Worm (Caenorhabditis elegans) whole organism, L4 larva: Measurements from ENCODE around the gene add-1.

ENCODE experiments used
- D1046.2 ChIP-seq: fragments of 200-800 bp; sonication (Bioruptor generic); IDR thresholded peaks from 2 replicates; pipeline ENCODE4 v1.3.6; 2022; ENCODE audit warnings: missing genetic modification characterization, missing compliant biosample characterization
- F10B5.3 ChIP-seq: sonication (generic microtip); optimal IDR thresholded peaks from 2 replicates; lab custom pipeline; 2016; ENCODE audit warnings: mild to moderate bottlenecking, missing genetic modification characterization, missing compliant biosample characterization
- F26F4.8 ChIP-seq: fragments of 200-800 bp; sonication (Bioruptor generic); conservative IDR thresholded peaks from 2 replicates; pipeline ENCODE4 v1.3.6; 2022; ENCODE audit warnings: missing genetic modification characterization, missing compliant biosample characterization
- F44E2.7 ChIP-seq: fragments of 200-800 bp; sonication (Bioruptor generic); IDR thresholded peaks from 2 replicates; pipeline ENCODE4 v2.1.2; 2022; ENCODE audit warnings: missing genetic modification characterization, missing compliant biosample characterization
- F49E8.2 ChIP-seq: sonication (generic microtip); optimal IDR thresholded peaks from 2 replicates; lab custom pipeline; 2016; ENCODE audit warnings: missing compliant biosample characterization, mild to moderate bottlenecking, missing genetic modification characterization, borderline replicate concordance
- Y105C5A.15 ChIP-seq: fragments of 200-800 bp; sonication (Bioruptor generic); IDR thresholded peaks from 2 replicates; pipeline ENCODE4 v1.3.6; 2022; ENCODE audit warnings: missing genetic modification characterization, missing compliant biosample characterization
- Y48G9A.11 ChIP-seq: fragments of 200-800 bp; sonication (Bioruptor generic); IDR thresholded peaks from 2 replicates; pipeline ENCODE4 v1.3.6; 2022; ENCODE audit warnings: missing genetic modification reagents, missing genetic modification characterization, missing compliant biosample characterization
- Y5F2A.4 ChIP-seq: fragments of 200-800 bp; sonication (Bioruptor generic); optimal IDR thresholded peaks from 2 replicates; lab custom pipeline; 2018; ENCODE audit warnings: mild to moderate bottlenecking, missing genetic modification characterization, missing compliant biosample characterization
- Y75B8A.6 ChIP-seq: fragments of 200-800 bp; sonication (Bioruptor generic); IDR thresholded peaks from 2 replicates; pipeline ENCODE4 v1.3.6; 2022; ENCODE audit warnings: missing genetic modification reagents, missing genetic modification characterization, missing compliant biosample characterization
- arid-1 ChIP-seq: fragments of 200-800 bp; sonication (Bioruptor generic); conservative IDR thresholded peaks from 2 replicates; pipeline ENCODE4 v1.3.6; 2022; ENCODE audit warnings: missing genetic modification reagents, missing genetic modification characterization, missing compliant biosample characterization
- attf-4 ChIP-seq: sonication (generic microtip); optimal IDR thresholded peaks from 3 replicates; lab custom pipeline; 2017; ENCODE audit warnings: missing biosample characterization, missing genetic modification characterization
- ceh-20 ChIP-seq: fragments of 200-800 bp; sonication (Bioruptor generic); IDR thresholded peaks from 2 replicates; pipeline ENCODE4 v1.3.6; 2022; ENCODE audit warnings: missing genetic modification reagents, missing genetic modification characterization, missing compliant biosample characterization
- ceh-62 ChIP-seq: sonication (generic microtip); optimal IDR thresholded peaks from 2 replicates; lab custom pipeline; 2017; ENCODE audit warnings: missing biosample characterization, missing genetic modification characterization
- daf-12 ChIP-seq: fragments of 150-350 bp; optimal IDR thresholded peaks from 2 replicates; lab custom pipeline; 2014; ENCODE audit warnings: missing biosample characterization, missing genetic modification reagents, missing genetic modification characterization
- daf-8 ChIP-seq: fragments of 200-800 bp; sonication (Bioruptor generic); IDR thresholded peaks from 2 replicates; pipeline ENCODE4 v1.3.6; 2022; ENCODE audit warnings: missing genetic modification characterization, missing compliant biosample characterization
- dmd-6 ChIP-seq: fragments of 200-800 bp; sonication (Bioruptor generic); IDR thresholded peaks from 2 replicates; pipeline ENCODE4 v1.3.6; 2022; ENCODE audit warnings: missing genetic modification reagents, missing genetic modification characterization, missing compliant biosample characterization
- dpl-1 ChIP-seq: fragments of 150-350 bp; optimal IDR thresholded peaks from 2 replicates; lab custom pipeline; 2014; ENCODE audit warnings: missing biosample characterization, missing genetic modification reagents, missing genetic modification characterization
- duxl-1 ChIP-seq: sonication (generic microtip); optimal IDR thresholded peaks from 2 replicates; lab custom pipeline; 2016; ENCODE audit warnings: mild to moderate bottlenecking, missing genetic modification characterization, moderate library complexity, missing compliant biosample characterization; ENCODE audit not compliant: poor library complexity
- hif-1 ChIP-seq, 2 experiments: sonication (generic microtip); optimal IDR thresholded peaks; 2 replicates each; lab custom pipeline; 2016 to 2017; ENCODE audit warnings: missing compliant biosample characterization in 2 of 2, missing genetic modification characterization in 2 of 2, missing genetic modification reagents in 2 of 2, missing genotype in 2 of 2, mild to moderate bottlenecking in 1 of 2
- hlh-11 ChIP-seq: fragments of 200-800 bp; sonication (Bioruptor generic); optimal IDR thresholded peaks from 2 replicates; lab custom pipeline; 2018; ENCODE audit warnings: mild to moderate bottlenecking, missing genetic modification characterization, missing compliant biosample characterization
- hlh-30 ChIP-seq: sonication (generic microtip); optimal IDR thresholded peaks from 2 replicates; lab custom pipeline; 2017; ENCODE audit warnings: antibody characterized with exemption, mild to moderate bottlenecking, missing genetic modification characterization, missing compliant biosample characterization; ENCODE audit not compliant: insufficient read depth
- hmg-1.1 ChIP-seq: fragments of 200-800 bp; sonication (Bioruptor generic); IDR thresholded peaks from 2 replicates; pipeline ENCODE4 v1.3.6; 2022; ENCODE audit warnings: missing genetic modification reagents, missing genetic modification characterization, missing compliant biosample characterization
- jun-1 ChIP-seq: fragments of 150-350 bp; optimal IDR thresholded peaks from 2 replicates; lab custom pipeline; 2014; ENCODE audit warnings: missing biosample characterization, missing genetic modification reagents, missing genetic modification characterization
- lin-1 ChIP-seq: fragments of 200-800 bp; sonication (Bioruptor generic); IDR thresholded peaks from 2 replicates; pipeline ENCODE4 v1.3.6; 2022; ENCODE audit warnings: missing genetic modification reagents, missing genetic modification characterization, missing compliant biosample characterization
- lin-13 ChIP-seq: fragments of 150-350 bp; optimal IDR thresholded peaks from 2 replicates; lab custom pipeline; 2014; ENCODE audit warnings: missing biosample characterization, missing genetic modification reagents, missing genetic modification characterization
- lin-29 ChIP-seq: fragments of 200-800 bp; sonication (Bioruptor generic); IDR thresholded peaks from 2 replicates; pipeline ENCODE4 v1.3.6; 2022; ENCODE audit warnings: missing genetic modification reagents, missing genetic modification characterization, missing compliant biosample characterization
- lin-38 ChIP-seq: fragments of 200-800 bp; sonication (Bioruptor generic); IDR thresholded peaks from 2 replicates; pipeline ENCODE4 v1.3.6; 2022; ENCODE audit warnings: missing genetic modification reagents, missing genetic modification characterization, missing compliant biosample characterization
- lsy-2 ChIP-seq, 2 experiments: fragments of 150-350 bp in 1 of 2; sonication (generic microtip) in 1 of 2; optimal IDR thresholded peaks; 2 replicates each; lab custom pipeline; 2014 to 2017; ENCODE audit warnings: missing biosample characterization in 2 of 2, missing genetic modification characterization in 2 of 2
- madf-5 ChIP-seq, 2 experiments: fragments of 200-800 bp; sonication (Bioruptor generic); IDR thresholded peaks; 2 replicates each; pipeline ENCODE4 v1.3.6; 2022; ENCODE audit warnings: missing compliant biosample characterization in 2 of 2, missing genetic modification characterization in 2 of 2
- mdl-1 ChIP-seq, 2 experiments: fragments of 150-350 bp in 1 of 2; sonication (generic microtip) in 1 of 2; optimal IDR thresholded peaks; 2 replicates each; lab custom pipeline; 2014 to 2017; ENCODE audit warnings: missing biosample characterization in 2 of 2, missing genetic modification characterization in 2 of 2
- mes-2 ChIP-seq: sonication (generic microtip); optimal IDR thresholded peaks from 2 replicates; lab custom pipeline; 2016; ENCODE audit warnings: missing genotype, mild to moderate bottlenecking, missing genetic modification characterization, missing compliant biosample characterization; ENCODE audit not compliant: poor library complexity, severe bottlenecking
- mxl-3 ChIP-seq: fragments of 200-800 bp; sonication (Bioruptor generic); optimal IDR thresholded peaks from 2 replicates; lab custom pipeline; 2018; ENCODE audit warnings: mild to moderate bottlenecking, missing genetic modification characterization, missing compliant biosample characterization
- nhr-25 ChIP-seq: sonication (generic microtip); optimal IDR thresholded peaks from 2 replicates; lab custom pipeline; 2017; ENCODE audit warnings: missing genetic modification characterization, mild to moderate bottlenecking, missing compliant biosample characterization, antibody characterized with exemption, moderate library complexity, borderline replicate concordance; ENCODE audit not compliant: insufficient read depth
- nhr-41 ChIP-seq: fragments of 200-800 bp; sonication (Bioruptor generic); IDR thresholded peaks from 2 replicates; pipeline ENCODE4 v1.3.6; 2022; ENCODE audit warnings: missing genetic modification reagents, missing genetic modification characterization, missing compliant biosample characterization
- nhr-48 ChIP-seq: sonication (generic microtip); optimal IDR thresholded peaks from 2 replicates; lab custom pipeline; 2016; ENCODE audit warnings: mild to moderate bottlenecking, missing genetic modification characterization, missing compliant biosample characterization
- nhr-6 ChIP-seq: fragments of 150-350 bp; optimal IDR thresholded peaks from 2 replicates; lab custom pipeline; 2014; ENCODE audit warnings: missing biosample characterization, missing genetic modification characterization
- nhr-76 ChIP-seq: fragments of 150-350 bp; optimal IDR thresholded peaks from 2 replicates; lab custom pipeline; 2014; ENCODE audit warnings: missing biosample characterization, missing genetic modification characterization
- nhr-77 ChIP-seq: fragments of 150-350 bp; optimal IDR thresholded peaks from 2 replicates; lab custom pipeline; 2014; ENCODE audit warnings: missing biosample characterization, missing genetic modification characterization
- pqm-1 ChIP-seq: sonication (generic microtip); optimal IDR thresholded peaks from 2 replicates; lab custom pipeline; 2017; ENCODE audit warnings: missing biosample characterization, missing genetic modification characterization
- rbr-2 ChIP-seq: sonication (generic microtip); optimal IDR thresholded peaks from 2 replicates; lab custom pipeline; 2016; ENCODE audit warnings: missing genotype, missing genetic modification characterization, missing compliant biosample characterization
- sdz-12 ChIP-seq: fragments of 200-800 bp; sonication (Bioruptor generic); optimal IDR thresholded peaks from 2 replicates; lab custom pipeline; 2018; ENCODE audit warnings: mild to moderate bottlenecking, missing genetic modification characterization, missing compliant biosample characterization
- skn-1 ChIP-seq: fragments of 150-350 bp; optimal IDR thresholded peaks from 2 replicates; lab custom pipeline; 2014; ENCODE audit warnings: missing biosample characterization, missing genetic modification characterization
- snpc-4 ChIP-seq: fragments of 150-350 bp; optimal IDR thresholded peaks from 2 replicates; lab custom pipeline; 2014; ENCODE audit warnings: missing biosample characterization, missing genetic modification characterization
- spr-1 ChIP-seq: sonication (generic microtip); optimal IDR thresholded peaks from 2 replicates; lab custom pipeline; 2016; ENCODE audit warnings: mild to moderate bottlenecking, missing genetic modification characterization, missing compliant biosample characterization
- spr-3 ChIP-seq: fragments of 200-800 bp; sonication (Bioruptor generic); optimal IDR thresholded peaks from 2 replicates; lab custom pipeline; 2018; ENCODE audit warnings: mild to moderate bottlenecking, missing genetic modification characterization, missing compliant biosample characterization
- tag-97 ChIP-seq: fragments of 200-800 bp; sonication (Bioruptor generic); IDR thresholded peaks from 2 replicates; pipeline ENCODE4 v1.3.6; 2022; ENCODE audit warnings: missing genetic modification characterization, missing compliant biosample characterization
- unc-39 ChIP-seq: sonication (generic microtip); optimal IDR thresholded peaks from 2 replicates; lab custom pipeline; 2017; ENCODE audit warnings: missing biosample characterization, missing genetic modification characterization
- zag-1 ChIP-seq: fragments of 150-350 bp; optimal IDR thresholded peaks from 2 replicates; lab custom pipeline; 2014; ENCODE audit warnings: missing biosample characterization, missing genetic modification characterization
- zfp-2 ChIP-seq: sonication (generic microtip); optimal IDR thresholded peaks from 2 replicates; lab custom pipeline; 2016; ENCODE audit warnings: mild to moderate bottlenecking, missing genetic modification characterization, missing compliant biosample characterization
- zip-11 ChIP-seq: fragments of 200-800 bp; sonication (Bioruptor generic); IDR thresholded peaks from 2 replicates; pipeline ENCODE4 v1.3.6; 2022; ENCODE audit warnings: missing genetic modification characterization, missing compliant biosample characterization
- zip-2 ChIP-seq: fragments of 150-350 bp; optimal IDR thresholded peaks from 2 replicates; lab custom pipeline; 2014; ENCODE audit warnings: missing biosample characterization, missing genetic modification characterization
- ztf-11 ChIP-seq: fragments of 150-350 bp; optimal IDR thresholded peaks from 2 replicates; lab custom pipeline; 2014; ENCODE audit warnings: missing biosample characterization, missing genetic modification characterization
- ztf-7 ChIP-seq: fragments of 150-350 bp; optimal IDR thresholded peaks from 2 replicates; lab custom pipeline; 2014; ENCODE audit warnings: missing biosample characterization, missing genetic modification characterization

add-1 gene

DNA sequence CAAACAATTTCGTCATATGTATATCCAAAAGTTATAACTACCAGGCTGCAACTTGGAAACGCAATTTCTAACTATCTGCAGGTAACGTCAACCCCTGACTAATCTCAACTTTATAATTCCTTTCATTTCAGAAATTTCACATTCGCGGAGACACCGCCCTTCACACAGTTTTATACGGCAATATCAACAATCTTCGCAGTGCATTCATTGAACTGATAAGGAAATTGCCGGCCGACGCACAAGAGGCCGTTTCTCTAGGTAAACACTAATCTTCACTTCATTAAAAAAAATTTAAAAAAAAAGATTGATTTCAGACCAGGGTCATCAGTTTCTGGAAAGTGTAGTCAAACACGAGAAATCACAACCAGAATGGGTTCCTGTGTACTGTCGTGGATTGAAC, 41.0 kb downstream of the add-1 start:
- no peak for TF ChIP-seq arid-1 (GFP tag; lab: Robert Waterston, UW)
- TF ChIP-seq zip-2, result no peak
- no peak for TF ChIP-seq lin-1 (GFP tag; lab: Robert Waterston, UW)
- TF ChIP-seq nhr-76 (tag; lab: Kevin White, UChicago), result no peak
- TF ChIP-seq nhr-6 (tag; lab: Kevin White, UChicago), result no peak
- no peak for TF ChIP-seq madf-5 (GFP tag; IDR thresholded peaks at IDR 0.05; lab: Robert Waterston, UW)
- TF ChIP-seq Y48G9A.11 (GFP tag; lab: Robert Waterston, UW), result no peak
- TF ChIP-seq ceh-20 (GFP tag; lab: Robert Waterston, UW), result no peak
- TF ChIP-seq D1046.2 (GFP tag; lab: Robert Waterston, UW), result no peak
- TF ChIP-seq nhr-41 (GFP tag; lab: Robert Waterston, UW), result no peak
- TF ChIP-seq snpc-4 (tag; lab: Kevin White, UChicago), result no peak
- peak; percentile 31 for TF ChIP-seq nhr-77 (tag; lab: Kevin White, UChicago)
- no peak for TF ChIP-seq daf-12 (tag; lab: Kevin White, UChicago)
- TF ChIP-seq sdz-12, result no peak
- TF ChIP-seq Y105C5A.15, result no peak
- no peak for TF ChIP-seq jun-1
- peak; percentile 98 for TF ChIP-seq pqm-1
- TF ChIP-seq skn-1, result no peak
- TF ChIP-seq nhr-48 (tag; lab: Kevin White, UChicago), result no peak
- no peak for TF ChIP-seq Y75B8A.6 (GFP tag; lab: Robert Waterston, UW)
- no peak for TF ChIP-seq mdl-1 (tag; optimal IDR thresholded peaks at IDR 0.05; lab: Kevin White, UChicago)
- TF ChIP-seq hlh-11 (tag; lab: Kevin White, UChicago), result peak; percentile 67
- no peak for TF ChIP-seq hif-1 (tag; optimal IDR thresholded peaks at IDR 0.05; lab: Kevin White, UChicago)
- no peak for TF ChIP-seq lsy-2 (tag; optimal IDR thresholded peaks at IDR 0.05; lab: Kevin White, UChicago)
- peak; percentile 26 for TF ChIP-seq hlh-30 (tag; lab: Kevin White, UChicago)
- TF ChIP-seq dmd-6 (GFP tag; lab: Robert Waterston, UW), result peak; percentile 74
- no peak for TF ChIP-seq F49E8.2 (tag; lab: Kevin White, UChicago)
- no peak for TF ChIP-seq lin-13
- TF ChIP-seq spr-3, result no peak
- no peak for TF ChIP-seq lin-29 (GFP tag; lab: Robert Waterston, UW)
- no peak for TF ChIP-seq ceh-62 (tag; lab: Kevin White, UChicago)
- TF ChIP-seq nhr-25 (tag; lab: Kevin White, UChicago), result no peak
- TF ChIP-seq Y5F2A.4 (GFP tag; lab: Kevin White, UChicago), result no peak
- no peak for TF ChIP-seq zag-1 (tag; lab: Kevin White, UChicago)
- no peak for TF ChIP-seq F26F4.8 (GFP tag; lab: Robert Waterston, UW)
- no peak for TF ChIP-seq duxl-1 (tag; lab: Kevin White, UChicago)
- no peak for TF ChIP-seq zfp-2 (tag; lab: Kevin White, UChicago)
- no peak for TF ChIP-seq tag-97 (GFP tag; lab: Robert Waterston, UW)
- no peak for TF ChIP-seq dpl-1 (GFP tag; lab: Kevin White, UChicago)
- TF ChIP-seq daf-8, result no peak
- no peak for TF ChIP-seq zip-11 (GFP tag; lab: Robert Waterston, UW)
- no peak for TF ChIP-seq attf-4 (tag; lab: Kevin White, UChicago)
- no peak for TF ChIP-seq spr-1
- TF ChIP-seq F10B5.3 (tag; lab: Kevin White, UChicago), result no peak
- TF ChIP-seq unc-39 (tag; lab: Kevin White, UChicago), result no peak
- TF ChIP-seq mxl-3, result no peak
- TF ChIP-seq hmg-1.1 (GFP tag; lab: Robert Waterston, UW), result no peak
- TF ChIP-seq ztf-11, result no peak
- no peak for TF ChIP-seq rbr-2 (tag; lab: Kevin White, UChicago)
- no peak for TF ChIP-seq F44E2.7 (GFP tag; lab: Robert Waterston, UW)
- TF ChIP-seq mes-2 (tag; lab: Kevin White, UChicago), result peak; percentile 45
- no peak for TF ChIP-seq ztf-7 (tag; lab: Kevin White, UChicago)
- TF ChIP-seq lin-38 (GFP tag; lab: Robert Waterston, UW), result no peak
